Fruit fly (Drosophila melanogaster) whole organism, adult: ENCODE measurements around the gene CG1983.

Source experiments
- CG11617 ChIP-seq: fragments of 200-800 bp; sonication (Bioruptor generic); optimal IDR thresholded peaks from 2 replicates; lab custom pipeline; 2017; ENCODE audit warnings: mild to moderate bottlenecking, missing biosample characterization, missing genetic modification reagents, missing genetic modification characterization
- CG12768 ChIP-seq: fragments of 200-800 bp; sonication (Bioruptor generic); optimal IDR thresholded peaks from 2 replicates; lab custom pipeline; 2017; ENCODE audit warnings: missing biosample characterization, missing genetic modification characterization, mild to moderate bottlenecking, moderate library complexity, missing genetic modification reagents
- CG14711 ChIP-seq: fragments of 200-800 bp; sonication (Bioruptor generic); optimal IDR thresholded peaks from 2 replicates; lab custom pipeline; 2018; ENCODE audit warnings: missing biosample characterization, mild to moderate bottlenecking, missing genetic modification characterization, moderate library complexity
- CG1620 ChIP-seq: fragments of 200-800 bp; sonication (Bioruptor generic); optimal IDR thresholded peaks from 2 replicates; lab custom pipeline; 2016; ENCODE audit warnings: missing biosample characterization, missing genetic modification characterization
- CG33017 ChIP-seq: fragments of 200-800 bp; sonication (Bioruptor generic); optimal IDR thresholded peaks from 2 replicates; lab custom pipeline; 2018; ENCODE audit warnings: missing biosample characterization, mild to moderate bottlenecking, missing genetic modification characterization, moderate library complexity
- CG5204 ChIP-seq: fragments of 200-800 bp; sonication (Bioruptor generic); optimal IDR thresholded peaks from 2 replicates; lab custom pipeline; 2016; ENCODE audit warnings: missing biosample characterization, missing genetic modification characterization
- CG7045 ChIP-seq: fragments of 200-800 bp; sonication (Bioruptor generic); optimal IDR thresholded peaks from 2 replicates; lab custom pipeline; 2017; ENCODE audit warnings: missing biosample characterization, mild to moderate bottlenecking, missing genetic modification characterization
- CG7101 ChIP-seq: fragments of 200-800 bp; sonication (Bioruptor generic); optimal IDR thresholded peaks from 2 replicates; lab custom pipeline; 2018; ENCODE audit warnings: missing biosample characterization, mild to moderate bottlenecking, missing genetic modification characterization, moderate library complexity
- Clk ChIP-seq: fragments of 200-800 bp; sonication (Bioruptor generic); optimal IDR thresholded peaks from 2 replicates; lab custom pipeline; 2017; ENCODE audit warnings: missing biosample characterization, missing genetic modification characterization
- Crg-1 ChIP-seq: fragments of 200-800 bp; sonication (Bioruptor generic); optimal IDR thresholded peaks from 2 replicates; lab custom pipeline; 2016; ENCODE audit warnings: missing biosample characterization, missing genetic modification characterization
- Hr96 ChIP-seq: fragments of 200-800 bp; sonication (Bioruptor generic); optimal IDR thresholded peaks from 2 replicates; lab custom pipeline; 2016; ENCODE audit warnings: missing biosample characterization, missing genetic modification characterization
- Mnt ChIP-seq: fragments of 200-800 bp; sonication (Bioruptor generic); optimal IDR thresholded peaks from 2 replicates; lab custom pipeline; 2016; ENCODE audit warnings: missing biosample characterization, mild to moderate bottlenecking, missing genetic modification characterization
- bab1 ChIP-seq: fragments of 200-800 bp; sonication (Bioruptor generic); optimal IDR thresholded peaks from 3 replicates; lab custom pipeline; 2019; ENCODE audit warnings: missing biosample characterization, mild to moderate bottlenecking, missing genetic modification characterization, moderate library complexity
- cic ChIP-seq: fragments of 200-800 bp; sonication (Bioruptor generic); optimal IDR thresholded peaks from 2 replicates; lab custom pipeline; 2017; ENCODE audit warnings: missing biosample characterization, mild to moderate bottlenecking, missing genetic modification characterization, moderate library complexity
- cnc ChIP-seq, 2 experiments: fragments of >200 bp; optimal IDR thresholded peaks; 2 replicates each; lab custom pipeline; 2017
- kay ChIP-seq: fragments of 200-800 bp; sonication (Bioruptor generic); peaks from one replicate; lab custom pipeline; 2016; ENCODE audit warnings: missing biosample characterization, missing genetic modification characterization, borderline replicate concordance
- ovo ChIP-seq: fragments of 200-800 bp; sonication (Bioruptor generic); optimal IDR thresholded peaks from 2 replicates; lab custom pipeline; 2016; ENCODE audit warnings: missing biosample characterization, missing genetic modification characterization
- pad ChIP-seq: fragments of 200-800 bp; sonication (Bioruptor generic); optimal IDR thresholded peaks from 3 replicates; lab custom pipeline; 2017; ENCODE audit warnings: missing biosample characterization, missing genetic modification characterization, mild to moderate bottlenecking, moderate library complexity, missing genetic modification reagents
- tj ChIP-seq: fragments of 200-800 bp; sonication (Bioruptor generic); optimal IDR thresholded peaks from 3 replicates; lab custom pipeline; 2017; ENCODE audit warnings: missing biosample characterization, mild to moderate bottlenecking, missing genetic modification characterization, moderate library complexity
- toe ChIP-seq: fragments of 200-800 bp; sonication (Bioruptor generic); optimal IDR thresholded peaks from 2 replicates; lab custom pipeline; 2016; ENCODE audit warnings: missing biosample characterization, missing genetic modification characterization

The CG1983 gene

dm6 chr3R:30134063-30135047 is 43.1 kb downstream of the CG1983 start, which contains the start of gene Tpi:
TSS of gene Tpi (minus strand) at chr3R:30134599.
- TF ChIP-seq tj (GFP tag; lab: Kevin White, UChicago) (peak; percentile 24), Mnt (no peak), CG11617 (GFP tag; lab: Kevin White, UChicago) (peak; percentile 8), Clk (GFP tag; lab: Kevin White, UChicago) (no peak), toe (GFP tag; lab: Kevin White, UChicago) (no peak), cic (GFP tag; lab: Kevin White, UChicago) (no peak), cnc (optimal IDR thresholded peaks at IDR 0.05; lab: Kevin White, UChicago) (no peak), CG7045 (GFP tag; lab: Kevin White, UChicago) (no peak), kay (GFP tag; lab: Kevin White, UChicago) (no peak), CG33017 (tag; lab: Kevin White, UChicago) (peak; percentile 32), CG12768 (GFP tag; lab: Kevin White, UChicago) (peak; percentile 41), CG5204 (GFP tag; lab: Kevin White, UChicago) (no peak), bab1 (GFP tag; lab: Kevin White, UChicago) (peak; percentile 57), CG7101 (tag; lab: Kevin White, UChicago) (peak; percentile 33), CG1620 (GFP tag; lab: Kevin White, UChicago) (peak; percentile 12), Hr96 (GFP tag; lab: Kevin White, UChicago) (no peak), CG14711 (tag; lab: Kevin White, UChicago) (peak; percentile 38), ovo (GFP tag; lab: Kevin White, UChicago) (peak; percentile 50), pad (GFP tag; lab: Kevin White, UChicago) (peak; percentile 71)

dm6 chr3R:30132295-30132694 is 45.2 kb downstream of the CG1983 start, which contains the start of gene CG31029:
TSS of gene CG31029 (minus strand) at chr3R:30132395.
- TF ChIP-seq Hr96 (GFP tag; lab: Kevin White, UChicago) (no peak), cnc (optimal IDR thresholded peaks at IDR 0.05; lab: Kevin White, UChicago) (no peak), kay (GFP tag; lab: Kevin White, UChicago) (no peak), CG11617 (GFP tag; lab: Kevin White, UChicago) (no peak), tj (GFP tag; lab: Kevin White, UChicago) (no peak), cic (GFP tag; lab: Kevin White, UChicago) (no peak), ovo (GFP tag; lab: Kevin White, UChicago) (no peak), CG1620 (GFP tag; lab: Kevin White, UChicago) (no peak), Clk (GFP tag; lab: Kevin White, UChicago) (no peak), CG14711 (tag; lab: Kevin White, UChicago) (no peak), CG7045 (GFP tag; lab: Kevin White, UChicago) (no peak), CG5204 (GFP tag; lab: Kevin White, UChicago) (no peak), Crg-1 (GFP tag; lab: Kevin White, UChicago) (no peak), CG12768 (GFP tag; lab: Kevin White, UChicago) (no peak), CG7101 (tag; lab: Kevin White, UChicago) (no peak)

dm6 chr3R:30129019-30129418 is 48.5 kb downstream of the CG1983 start, which contains the start of gene Ppi1:
TSS of gene Ppi1 (minus strand) at chr3R:30129119.
- TF ChIP-seq toe (GFP tag; lab: Kevin White, UChicago) (no peak), CG1620 (GFP tag; lab: Kevin White, UChicago) (no peak), CG12768 (GFP tag; lab: Kevin White, UChicago) (no peak), cnc (optimal IDR thresholded peaks at IDR 0.05; lab: Kevin White, UChicago) (no peak), CG7045 (GFP tag; lab: Kevin White, UChicago) (no peak), bab1 (GFP tag; lab: Kevin White, UChicago) (no peak), kay (GFP tag; lab: Kevin White, UChicago) (no peak), CG5204 (GFP tag; lab: Kevin White, UChicago) (no peak), tj (GFP tag; lab: Kevin White, UChicago) (no peak), CG11617 (GFP tag; lab: Kevin White, UChicago) (no peak), ovo (GFP tag; lab: Kevin White, UChicago) (no peak), Clk (GFP tag; lab: Kevin White, UChicago) (no peak)
